Fruit fly (Drosophila melanogaster) whole organism, prepupa: ENCODE measurements around the gene Grip.

Source experiments
- Blimp-1 ChIP-seq: fragments of 200-800 bp; sonication (Bioruptor generic); optimal IDR thresholded peaks from 3 replicates; lab custom pipeline; 2017; ENCODE audit warnings: missing biosample characterization, missing genetic modification characterization, mild to moderate bottlenecking, moderate library complexity, missing genetic modification reagents
- CG10631 ChIP-seq: fragments of 200-800 bp; sonication (Bioruptor generic); optimal IDR thresholded peaks from 2 replicates; lab custom pipeline; 2016; ENCODE audit warnings: missing biosample characterization, missing genetic modification characterization
- CG11294 ChIP-seq: fragments of 200-800 bp; sonication (Bioruptor generic); IDR thresholded peaks from 2 replicates; pipeline ENCODE4 v1.3.6; 2022; ENCODE audit warnings: missing biosample characterization, missing genetic modification characterization
- CG11762 ChIP-seq: fragments of 200-800 bp; sonication (Bioruptor generic); optimal IDR thresholded peaks from 3 replicates; lab custom pipeline; 2016; ENCODE audit warnings: missing biosample characterization, missing genetic modification characterization; ENCODE audit not compliant: insufficient read depth
- CG16779 ChIP-seq: fragments of 200-800 bp; sonication (Bioruptor generic); optimal IDR thresholded peaks from 3 replicates; lab custom pipeline; 2017; ENCODE audit warnings: missing biosample characterization, mild to moderate bottlenecking, missing genetic modification characterization
- CG3032 ChIP-seq: fragments of 200-800 bp; optimal IDR thresholded peaks from 2 replicates; lab custom pipeline; 2019; ENCODE audit warnings: missing biosample characterization, mild to moderate bottlenecking, missing genetic modification characterization, moderate library complexity
- CG31627 ChIP-seq: fragments of 200-800 bp; sonication (Bioruptor generic); optimal IDR thresholded peaks from 3 replicates; lab custom pipeline; 2016; ENCODE audit warnings: missing biosample characterization, missing genetic modification characterization
- CG32006 ChIP-seq: fragments of 200-800 bp; sonication (Bioruptor generic); optimal IDR thresholded peaks from 3 replicates; lab custom pipeline; 2017; ENCODE audit warnings: missing biosample characterization, mild to moderate bottlenecking, missing genetic modification characterization
- CG34406 ChIP-seq: fragments of 200-800 bp; sonication (Bioruptor generic); optimal IDR thresholded peaks from 3 replicates; lab custom pipeline; 2016; ENCODE audit warnings: missing biosample characterization, missing genetic modification characterization
- CG3919 ChIP-seq: fragments of 200-800 bp; sonication (Bioruptor generic); optimal IDR thresholded peaks from 3 replicates; lab custom pipeline; 2016; ENCODE audit warnings: missing biosample characterization, missing genetic modification characterization
- CG4318 ChIP-seq: fragments of 200-800 bp; sonication (Bioruptor generic); optimal IDR thresholded peaks from 3 replicates; lab custom pipeline; 2017; ENCODE audit warnings: missing biosample characterization, mild to moderate bottlenecking, missing genetic modification characterization
- CG6276 ChIP-seq: fragments of 200-800 bp; sonication (Bioruptor generic); optimal IDR thresholded peaks from 2 replicates; lab custom pipeline; 2017; ENCODE audit warnings: missing biosample characterization, mild to moderate bottlenecking, missing genetic modification characterization
- CG6854 ChIP-seq: fragments of 200-800 bp; sonication (Bioruptor generic); optimal IDR thresholded peaks from 2 replicates; lab custom pipeline; 2017; ENCODE audit warnings: missing biosample characterization, mild to moderate bottlenecking, missing genetic modification characterization
- CG7368 ChIP-seq: fragments of 200-800 bp; sonication (Bioruptor generic); optimal IDR thresholded peaks from 3 replicates; lab custom pipeline; 2016; ENCODE audit warnings: missing biosample characterization, missing genetic modification characterization
- CG8119 ChIP-seq: fragments of 200-800 bp; sonication (Bioruptor generic); IDR thresholded peaks from 3 replicates; pipeline ENCODE4 v1.3.6; 2022; ENCODE audit warnings: missing biosample characterization, missing genetic modification characterization
- CG8319 ChIP-seq: fragments of 200-800 bp; sonication (Bioruptor generic); optimal IDR thresholded peaks from 3 replicates; lab custom pipeline; 2016; ENCODE audit warnings: missing biosample characterization, missing genetic modification characterization
- CG9139 ChIP-seq: fragments of 200-800 bp; sonication (Bioruptor generic); optimal IDR thresholded peaks from 3 replicates; lab custom pipeline; 2017; ENCODE audit warnings: missing biosample characterization, mild to moderate bottlenecking, missing genetic modification characterization
- Eip75B ChIP-seq: fragments of 200-800 bp; sonication (Bioruptor generic); optimal IDR thresholded peaks from 3 replicates; lab custom pipeline; 2016; ENCODE audit warnings: missing biosample characterization, missing genetic modification characterization
- Eip78C ChIP-seq: fragments of 200-800 bp; sonication (Bioruptor generic); peaks from one replicate; lab custom pipeline; 2016; ENCODE audit warnings: missing biosample characterization, missing genetic modification characterization
- Eip93F ChIP-seq: fragments of 200-800 bp; sonication (Bioruptor generic); optimal IDR thresholded peaks from 2 replicates; lab custom pipeline; 2016; ENCODE audit warnings: missing biosample characterization, mild to moderate bottlenecking, missing genetic modification characterization
- Ets21C ChIP-seq: fragments of 200-800 bp; sonication (Bioruptor generic); optimal IDR thresholded peaks from 3 replicates; lab custom pipeline; 2016; ENCODE audit warnings: missing biosample characterization, missing genetic modification characterization
- Ets96B ChIP-seq: fragments of 200-800 bp; optimal IDR thresholded peaks from 2 replicates; lab custom pipeline; 2019; ENCODE audit warnings: missing biosample characterization, mild to moderate bottlenecking, missing genetic modification characterization, moderate library complexity
- Gug ChIP-seq: fragments of 200-800 bp; sonication (Bioruptor generic); IDR thresholded peaks from 2 replicates; pipeline ENCODE4 v1.3.6; 2022; ENCODE audit warnings: missing biosample characterization, missing genetic modification characterization
- Hr38 ChIP-seq: sonication (Bioruptor generic); optimal IDR thresholded peaks from 2 replicates; lab custom pipeline; 2016; ENCODE audit warnings: missing biosample characterization, missing genetic modification characterization
- Hr39 ChIP-seq: fragments of 200-800 bp; sonication (Bioruptor generic); optimal IDR thresholded peaks from 2 replicates; lab custom pipeline; 2016; ENCODE audit warnings: missing biosample characterization, missing genetic modification characterization
- Hr4 ChIP-seq: fragments of 200-800 bp; sonication (Bioruptor generic); optimal IDR thresholded peaks from 3 replicates; lab custom pipeline; 2016; ENCODE audit warnings: missing biosample characterization, missing genetic modification characterization
- Lpt ChIP-seq: fragments of 200-800 bp; sonication (Bioruptor generic); optimal IDR thresholded peaks from 3 replicates; lab custom pipeline; 2016; ENCODE audit warnings: missing biosample characterization, missing genetic modification characterization
- Met ChIP-seq: fragments of 200-800 bp; sonication (Bioruptor generic); optimal IDR thresholded peaks from 3 replicates; lab custom pipeline; 2016; ENCODE audit warnings: missing biosample characterization, missing genetic modification characterization
- OdsH ChIP-seq: fragments of 200-800 bp; sonication (Bioruptor generic); optimal IDR thresholded peaks from 3 replicates; lab custom pipeline; 2016; ENCODE audit warnings: missing biosample characterization, missing genetic modification characterization
- Smox ChIP-seq: fragments of 200-800 bp; sonication (Bioruptor generic); optimal IDR thresholded peaks from 3 replicates; lab custom pipeline; 2016; ENCODE audit warnings: missing biosample characterization, missing genetic modification characterization
- Sox102F ChIP-seq: fragments of 200-800 bp; sonication (Bioruptor generic); optimal IDR thresholded peaks from 2 replicates; lab custom pipeline; 2016; ENCODE audit warnings: missing biosample characterization, mild to moderate bottlenecking, missing genetic modification characterization
- Sox15 ChIP-seq: fragments of 200-800 bp; sonication (Bioruptor generic); optimal IDR thresholded peaks from 3 replicates; lab custom pipeline; 2016; ENCODE audit warnings: missing biosample characterization, missing genetic modification characterization
- achi ChIP-seq: fragments of 200-800 bp; sonication (Bioruptor generic); optimal IDR thresholded peaks from 3 replicates; lab custom pipeline; 2016; ENCODE audit warnings: missing biosample characterization, missing genetic modification characterization
- acj6 ChIP-seq: fragments of 200-800 bp; sonication (Bioruptor generic); optimal IDR thresholded peaks from 3 replicates; lab custom pipeline; 2016; ENCODE audit warnings: missing biosample characterization, missing genetic modification characterization
- cyc ChIP-seq: fragments of 200-800 bp; sonication (Bioruptor generic); optimal IDR thresholded peaks from 3 replicates; lab custom pipeline; 2016; ENCODE audit warnings: missing biosample characterization, missing genetic modification characterization
- dac ChIP-seq: fragments of 200-800 bp; sonication (Bioruptor generic); optimal IDR thresholded peaks from 2 replicates; lab custom pipeline; 2017; ENCODE audit warnings: missing biosample characterization, mild to moderate bottlenecking, missing genetic modification characterization
- dsx ChIP-seq: fragments of 200-800 bp; optimal IDR thresholded peaks from 3 replicates; lab custom pipeline; 2019; ENCODE audit warnings: missing biosample characterization, mild to moderate bottlenecking, missing genetic modification characterization, moderate library complexity; ENCODE audit not compliant: poor library complexity, severe bottlenecking
- esn ChIP-seq: fragments of 200-800 bp; sonication (Bioruptor generic); optimal IDR thresholded peaks from 2 replicates; lab custom pipeline; 2016; ENCODE audit warnings: missing biosample characterization, mild to moderate bottlenecking, missing genetic modification characterization, moderate library complexity
- fd59A ChIP-seq: fragments of 200-800 bp; sonication (Bioruptor generic); optimal IDR thresholded peaks from 2 replicates; lab custom pipeline; 2017; ENCODE audit warnings: missing biosample characterization, mild to moderate bottlenecking, missing genetic modification characterization, missing genetic modification reagents
- fd85E ChIP-seq: fragments of 200-800 bp; sonication (Bioruptor generic); optimal IDR thresholded peaks from 3 replicates; lab custom pipeline; 2016; ENCODE audit warnings: missing biosample characterization, missing genetic modification characterization
- fkh ChIP-seq: fragments of 200-800 bp; sonication (Bioruptor generic); optimal IDR thresholded peaks from 3 replicates; lab custom pipeline; 2017; ENCODE audit warnings: missing biosample characterization, mild to moderate bottlenecking, missing genetic modification characterization, moderate library complexity
- lz ChIP-seq: fragments of 200-800 bp; sonication (Bioruptor generic); optimal IDR thresholded peaks from 3 replicates; lab custom pipeline; 2016; ENCODE audit warnings: missing biosample characterization, missing genetic modification characterization
- net ChIP-seq: fragments of 200-800 bp; sonication (Bioruptor generic); optimal IDR thresholded peaks from 3 replicates; lab custom pipeline; 2016; ENCODE audit warnings: missing biosample characterization, missing genetic modification characterization
- pdm3 ChIP-seq: fragments of 200-800 bp; sonication (Bioruptor generic); optimal IDR thresholded peaks from 3 replicates; lab custom pipeline; 2016; ENCODE audit warnings: missing biosample characterization, missing genetic modification characterization
- spab ChIP-seq: fragments of 200-800 bp; sonication (Bioruptor generic); optimal IDR thresholded peaks from 2 replicates; lab custom pipeline; 2017; ENCODE audit warnings: missing biosample characterization, mild to moderate bottlenecking, missing genetic modification characterization, missing genetic modification reagents
- ss ChIP-seq, 2 experiments: fragments of 200-800 bp; sonication (Bioruptor generic); optimal IDR thresholded peaks; 2 replicates in 1 of 2; 3 replicates in 1 of 2; lab custom pipeline; 2017 to 2018; ENCODE audit warnings: mild to moderate bottlenecking in 2 of 2, missing biosample characterization in 2 of 2, missing genetic modification characterization in 2 of 2, moderate library complexity in 1 of 2
- svp ChIP-seq: fragments of 200-800 bp; sonication (Bioruptor generic); peaks from one replicate; lab custom pipeline; 2016; ENCODE audit warnings: missing biosample characterization, missing genetic modification characterization
- vri ChIP-seq: fragments of 200-800 bp; sonication (Bioruptor generic); optimal IDR thresholded peaks from 3 replicates; lab custom pipeline; 2016; ENCODE audit warnings: missing biosample characterization, mild to moderate bottlenecking, missing genetic modification characterization

Gene Grip

DNA sequence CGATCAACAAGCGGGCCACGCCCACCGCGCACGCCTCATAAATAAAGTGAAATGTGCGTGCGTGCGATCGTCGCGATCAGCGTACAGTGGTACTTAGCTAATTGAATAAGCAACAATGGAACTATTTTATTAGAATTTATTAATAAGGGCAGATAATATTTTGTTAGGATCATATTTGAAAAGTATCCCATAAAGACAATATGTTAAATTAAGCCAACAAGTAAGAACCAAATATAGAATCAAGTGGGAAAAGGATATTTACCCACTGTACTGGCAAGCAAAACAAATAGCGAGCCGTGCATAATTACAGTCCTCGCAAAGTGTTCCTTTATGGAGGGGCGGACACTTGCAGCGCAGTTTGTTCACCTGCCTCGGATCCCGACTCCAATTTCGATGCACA is 56.0 kb downstream of the Grip start (continued):
- TF ChIP-seq spab (GFP tag; lab: Kevin White, UChicago) (peak; percentile 41), Hr38 (GFP tag; lab: Kevin White, UChicago) (no peak), CG6276 (GFP tag; lab: Kevin White, UChicago) (no peak), CG6854 (no peak), CG8319 (GFP tag; lab: Kevin White, UChicago) (peak; percentile 10), ss (GFP tag; optimal IDR thresholded peaks at IDR 0.05; lab: Kevin White, UChicago) (peak; percentile 55 to 90), CG11762 (peak; percentile 3), lz (GFP tag; lab: Kevin White, UChicago) (peak; percentile 72), CG7368 (GFP tag; lab: Kevin White, UChicago) (peak; percentile 22), CG32006 (GFP tag; lab: Kevin White, UChicago) (peak; percentile 58), fkh (no peak), fd85E (GFP tag; lab: Kevin White, UChicago) (no peak)

DNA sequence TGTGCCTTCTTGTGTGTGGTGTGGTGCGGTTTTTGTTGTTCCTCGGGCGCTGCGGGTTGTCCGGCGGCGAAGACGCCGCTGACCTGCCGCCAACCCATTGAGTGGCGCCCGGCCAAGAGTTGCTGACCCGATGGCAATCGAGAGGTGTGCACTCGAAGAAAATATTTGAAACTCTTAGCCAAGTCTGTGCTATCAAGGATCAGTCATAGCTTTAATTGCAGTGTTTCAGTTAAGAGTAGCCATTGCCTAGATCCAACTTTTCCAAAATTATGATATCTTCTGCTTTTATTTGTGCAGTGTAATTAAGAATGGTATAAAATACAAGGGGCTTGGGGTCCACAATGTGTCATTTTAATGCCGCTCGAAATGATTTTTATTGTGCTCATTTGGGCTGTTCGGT is 58.6 kb downstream of the Grip start:
- TF ChIP-seq Met (peak; percentile 80), pdm3 (GFP tag; lab: Kevin White, UChicago) (peak; percentile 66), Sox102F (GFP tag; lab: Kevin White, UChicago) (peak; percentile 70), Eip78C (GFP tag; lab: Kevin White, UChicago) (peak; percentile 87), Blimp-1 (GFP tag; lab: Kevin White, UChicago) (no peak), Ets21C (GFP tag; lab: Kevin White, UChicago) (peak; percentile 63), CG4318 (GFP tag; lab: Kevin White, UChicago) (no peak), OdsH (peak; percentile 56), Hr38 (GFP tag; lab: Kevin White, UChicago) (no peak), vri (GFP tag; lab: Kevin White, UChicago) (peak; percentile 59), net (GFP tag; lab: Kevin White, UChicago) (peak; percentile 55), CG8119 (GFP tag; lab: Robert Waterston, UW) (no peak), ss (GFP tag; optimal IDR thresholded peaks at IDR 0.05; lab: Kevin White, UChicago) (peak in 1 of 2 experiments; percentile 66), CG31627 (peak; percentile 74), CG3032 (tag; lab: Kevin White, UChicago) (peak; percentile 65), CG9139 (GFP tag; lab: Kevin White, UChicago) (peak; percentile 25), Eip75B (peak; percentile 44), Gug (no peak), fd59A (peak; percentile 45), Ets96B (tag; lab: Kevin White, UChicago) (peak; percentile 59), svp (GFP tag; lab: Kevin White, UChicago) (peak; percentile 87), CG3919 (GFP tag; lab: Kevin White, UChicago) (peak; percentile 66), CG10631 (GFP tag; lab: Kevin White, UChicago) (peak; percentile 57), dac (GFP tag; lab: Kevin White, UChicago) (no peak), Lpt (no peak), CG7368 (GFP tag; lab: Kevin White, UChicago) (peak; percentile 64), Sox15 (peak; percentile 45), CG16779 (tag; lab: Kevin White, UChicago) (no peak), cyc (peak; percentile 77), achi (peak; percentile 52), CG6854 (peak; percentile 73), esn (GFP tag; lab: Kevin White, UChicago) (peak; percentile 74), lz (GFP tag; lab: Kevin White, UChicago) (peak; percentile 64), dsx (peak; percentile 55), Hr39 (GFP tag; lab: Kevin White, UChicago) (peak; percentile 78), CG32006 (GFP tag; lab: Kevin White, UChicago) (no peak), spab (GFP tag; lab: Kevin White, UChicago) (peak; percentile 43), fd85E (GFP tag; lab: Kevin White, UChicago) (peak; percentile 23), CG11762 (peak; percentile 35), fkh (no peak), Eip93F (no peak), CG8319 (GFP tag; lab: Kevin White, UChicago) (peak; percentile 36), acj6 (GFP tag; lab: Kevin White, UChicago) (peak; percentile 62), CG34406 (GFP tag; lab: Kevin White, UChicago) (peak; percentile 63), Hr4 (GFP tag; lab: Kevin White, UChicago) (no peak), Smox (peak; percentile 72), CG11294 (no peak)
